Worm (Caenorhabditis elegans) whole organism, midembryonic: Measurements from ENCODE around the gene prde-1.

ENCODE experiments used
- T22C8.4 ChIP-seq: fragments of 200-800 bp; sonication (Bioruptor generic); IDR thresholded peaks from 2 replicates; pipeline ENCODE4 v1.3.6; 2022; ENCODE audit warnings: missing genetic modification characterization, missing compliant biosample characterization
- cog-1 ChIP-seq: sonication (generic microtip); optimal IDR thresholded peaks from 2 replicates; lab custom pipeline; 2016; ENCODE audit warnings: missing genetic modification characterization, missing compliant biosample characterization
- flt-1 ChIP-seq: fragments of 200-800 bp; sonication (Bioruptor generic); IDR thresholded peaks from 2 replicates; pipeline ENCODE4 v1.3.6; 2022; ENCODE audit warnings: missing genetic modification characterization, missing compliant biosample characterization
- klf-2 ChIP-seq: fragments of 200-800 bp; sonication (Bioruptor generic); conservative IDR thresholded peaks from 2 replicates; pipeline ENCODE4 v1.3.6; 2022; ENCODE audit warnings: missing genetic modification reagents, missing genetic modification characterization, missing compliant biosample characterization
- med-1 ChIP-seq: sonication (generic microtip); optimal IDR thresholded peaks from 2 replicates; lab custom pipeline; 2017; ENCODE audit warnings: missing genetic modification characterization, mild to moderate bottlenecking, missing compliant biosample characterization, antibody characterized with exemption, missing genetic modification reagents; ENCODE audit not compliant: insufficient read depth
- ref-1 ChIP-seq: fragments of 200-800 bp; sonication (Bioruptor generic); conservative IDR thresholded peaks from 2 replicates; pipeline ENCODE4 v1.3.6; 2022; ENCODE audit warnings: missing genetic modification reagents, missing genetic modification characterization, missing compliant biosample characterization
- tab-1 ChIP-seq: fragments of 200-800 bp; sonication (Bioruptor generic); IDR thresholded peaks from 2 replicates; pipeline ENCODE4 v1.3.6; 2022; ENCODE audit warnings: missing genetic modification characterization, missing compliant biosample characterization
- ztf-23 ChIP-seq: fragments of 200-800 bp; sonication (Bioruptor generic); IDR thresholded peaks from 2 replicates; pipeline ENCODE4 v1.3.6; 2022; ENCODE audit warnings: missing genetic modification reagents, missing genetic modification characterization, missing compliant biosample characterization
- ztf-29 ChIP-seq: fragments of 200-800 bp; sonication (Bioruptor generic); IDR thresholded peaks from 2 replicates; pipeline ENCODE4 v1.3.6; 2022; ENCODE audit warnings: missing genetic modification reagents, missing genetic modification characterization, missing compliant biosample characterization

The prde-1 gene

ce11 chrV:15529069-15529468 is 9.0 kb upstream of the prde-1 start, which contains the start of gene srh-276:
Gene srh-276 (plus strand): TSS chrV:15529369.
- TF ChIP-seq med-1 (GFP tag; lab: Kevin White, UChicago) = no peak
- no peak for TF ChIP-seq flt-1
- no peak for TF ChIP-seq klf-2
- TF ChIP-seq ref-1 (GFP tag; lab: Robert Waterston, UW) = no peak
- TF ChIP-seq cog-1 = no peak
- TF ChIP-seq ztf-23 = no peak
- no peak for TF ChIP-seq ztf-29 (GFP tag; lab: Robert Waterston, UW)
- TF ChIP-seq T22C8.4 (GFP tag; lab: Robert Waterston, UW) = no peak
- no peak for TF ChIP-seq tab-1 (GFP tag; lab: Robert Waterston, UW)

- TF ChIP-seq med-1 (GFP tag; lab: Kevin White, UChicago) (no peak), T22C8.4 (GFP tag; lab: Robert Waterston, UW) (no peak), cog-1 (no peak), ztf-29 (GFP tag; lab: Robert Waterston, UW) (no peak), tab-1 (GFP tag; lab: Robert Waterston, UW) (no peak), ztf-23 (no peak), klf-2 (no peak)
Measured at ce11 chrV:15533096-15533495, 4.9 kb upstream of the prde-1 start, which contains the start of gene F21A3.11. Gene F21A3.11 (minus strand): TSS chrV:15533212.

ce11 chrV:15533864-15534263 is 4.2 kb upstream of the prde-1 start, which contains the start of gene F21A3.2:
Gene F21A3.2 (minus strand): TSS chrV:15533964.
- TF ChIP-seq T22C8.4 (GFP tag; lab: Robert Waterston, UW) (no peak), flt-1 (no peak), cog-1 (no peak), tab-1 (GFP tag; lab: Robert Waterston, UW) (no peak), klf-2 (no peak), ztf-23 (no peak), ztf-29 (GFP tag; lab: Robert Waterston, UW) (no peak), med-1 (GFP tag; lab: Kevin White, UChicago) (no peak), ref-1 (GFP tag; lab: Robert Waterston, UW) (no peak)

- TF ChIP-seq cog-1 (no peak), med-1 (GFP tag; lab: Kevin White, UChicago) (no peak)
Measured at ce11 chrV:15536320-15536719, 1.7 kb upstream of the prde-1 start, which contains the start of gene F21A3.4. Gene F21A3.4 (plus strand): TSS chrV:15536620.

- no peak for TF ChIP-seq cog-1
Measured at ce11 chrV:15543252-15543651, 5.2 kb downstream of the prde-1 start.

- TF ChIP-seq flt-1 (no peak), ztf-29 (GFP tag; lab: Robert Waterston, UW) (no peak), ztf-23 (no peak), klf-2 (no peak), cog-1 (no peak), T22C8.4 (GFP tag; lab: Robert Waterston, UW) (no peak), ref-1 (GFP tag; lab: Robert Waterston, UW) (no peak), tab-1 (GFP tag; lab: Robert Waterston, UW) (no peak), med-1 (GFP tag; lab: Kevin White, UChicago) (no peak)
Measured at ce11 chrV:15544898-15545297, 6.9 kb downstream of the prde-1 start, which contains the start of gene glb-14. Gene glb-14 (minus strand): TSS chrV:15544994.

ce11 chrV:15547727-15548126 is 9.7 kb downstream of the prde-1 start:
- TF ChIP-seq klf-2 = 0 out of 2 replicates have a peak, but pooled peaks have one; percentile 43
- TF ChIP-seq med-1 (GFP tag; lab: Kevin White, UChicago) = no peak
- no peak for TF ChIP-seq tab-1 (GFP tag; lab: Robert Waterston, UW)
- TF ChIP-seq ztf-23 = no peak
- TF ChIP-seq T22C8.4 (GFP tag; lab: Robert Waterston, UW) = no peak
- no peak for TF ChIP-seq ztf-29 (GFP tag; lab: Robert Waterston, UW)
- TF ChIP-seq flt-1 = peak; percentile 68; the same call in 1 of the 2 replicates
- TF ChIP-seq cog-1 = no peak
- 0 out of 2 replicates have a peak, but pooled peaks have one; percentile 24 for TF ChIP-seq ref-1 (GFP tag; lab: Robert Waterston, UW)

- no peak; the same call in 1 of the 2 replicates for TF ChIP-seq flt-1
- TF ChIP-seq ztf-23 = 0 out of 2 replicates have a peak, but pooled peaks have one; percentile 25
- TF ChIP-seq ztf-29 (GFP tag; lab: Robert Waterston, UW) = no peak
- no peak for TF ChIP-seq tab-1 (GFP tag; lab: Robert Waterston, UW)
- TF ChIP-seq ref-1 (GFP tag; lab: Robert Waterston, UW) = no peak
- no peak for TF ChIP-seq cog-1
- no peak for TF ChIP-seq T22C8.4 (GFP tag; lab: Robert Waterston, UW)
- no peak for TF ChIP-seq med-1 (GFP tag; lab: Kevin White, UChicago)
Measured at ce11 chrV:15550408-15550807, 12.4 kb downstream of the prde-1 start.

ce11 chrV:15551642-15552041 is 13.6 kb downstream of the prde-1 start:
- TF ChIP-seq ref-1 (GFP tag; lab: Robert Waterston, UW) (peak; percentile 75), med-1 (GFP tag; lab: Kevin White, UChicago) (peak; percentile 53), ztf-23 (peak; percentile 94), flt-1 (peak; percentile 95), klf-2 (peak; percentile 91), T22C8.4 (GFP tag; lab: Robert Waterston, UW) (peak; percentile 89), tab-1 (GFP tag; lab: Robert Waterston, UW) (peak; percentile 93), cog-1 (peak; percentile 20), ztf-29 (GFP tag; lab: Robert Waterston, UW) (peak; percentile 81)

ce11 chrV:15553869-15554268 is 15.8 kb downstream of the prde-1 start:
- no peak for TF ChIP-seq cog-1
- peak; percentile 86 for TF ChIP-seq flt-1
- peak; percentile 50; the same call in 1 of the 2 replicates for TF ChIP-seq klf-2
- no peak for TF ChIP-seq T22C8.4 (GFP tag; lab: Robert Waterston, UW)
- peak; percentile 81 for TF ChIP-seq tab-1 (GFP tag; lab: Robert Waterston, UW)
- peak; percentile 73 for TF ChIP-seq ztf-23
- no peak for TF ChIP-seq med-1 (GFP tag; lab: Kevin White, UChicago)
- no peak for TF ChIP-seq ref-1 (GFP tag; lab: Robert Waterston, UW)
- peak; percentile 55; the same call in 1 of the 2 replicates for TF ChIP-seq ztf-29 (GFP tag; lab: Robert Waterston, UW)
